Worm (Caenorhabditis elegans): ENCODE data around the gene kin-9.

The kin-9 gene

ce11 chrX:8440001-8440735 is 7.7 kb downstream of the kin-9 start:
- TF ChIP-seq pha-4 (tag; optimal IDR thresholded peaks at IDR 0.05) (peak; percentile 21), pqm-1 (tag; optimal IDR thresholded peaks at IDR 0.05) (peak; percentile 51), nhr-23 (tag; optimal IDR thresholded peaks at IDR 0.05) (no peak), nhr-43 (tag; optimal IDR thresholded peaks at IDR 0.05; ENCODE audit: poor library complexity, severe bottlenecking) (no peak), elt-2 (tag; optimal IDR thresholded peaks at IDR 0.05) (peak; percentile 37)

- no peak for TF ChIP-seq elt-1 (tag; optimal IDR thresholded peaks at IDR 0.05)
- TF ChIP-seq fkh-2 (tag; optimal IDR thresholded peaks at IDR 0.05): no peak
- TF ChIP-seq nhr-76 (tag; optimal IDR thresholded peaks at IDR 0.05): no peak
- TF ChIP-seq elt-2 (tag; optimal IDR thresholded peaks at IDR 0.05): no peak
- no peak for TF ChIP-seq nhr-11 (tag; optimal IDR thresholded peaks at IDR 0.05)
- TF ChIP-seq nhr-67 (tag; optimal IDR thresholded peaks at IDR 0.05): no peak
- no peak for TF ChIP-seq nhr-25 (tag; optimal IDR thresholded peaks at IDR 0.05)
- TF ChIP-seq nhr-23 (tag; optimal IDR thresholded peaks at IDR 0.05): no peak
Observed at ce11 chrX:8444922-8445321, 12.5 kb downstream of the kin-9 start.

- TF ChIP-seq mml-1 (tag; optimal IDR thresholded peaks at IDR 0.05): no peak
Observed at ce11 chrX:8446108-8446507, 13.6 kb downstream of the kin-9 start, which contains the start of gene F16F9.1. Gene F16F9.1 (plus strand): TSS chrX:8446408.

ce11 chrX:8455590-8456166 is 23.2 kb downstream of the kin-9 start, which contains the start of gene dpy-6:
Gene dpy-6 (minus strand): TSS chrX:8455640.
- TF ChIP-seq tbx-2 (tag; optimal IDR thresholded peaks at IDR 0.05): no peak
- no peak for TF ChIP-seq unc-62 (GFP tag; optimal IDR thresholded peaks at IDR 0.05)
- no peak for TF ChIP-seq fkh-10 (GFP tag; optimal IDR thresholded peaks at IDR 0.05)
- peak; percentile 36 for TF ChIP-seq nhr-23 (tag; optimal IDR thresholded peaks at IDR 0.05)
- peak in 1 of 3 experiments; percentile 65 for TF ChIP-seq elt-3 (tag; optimal IDR thresholded peaks at IDR 0.05)
- no peak for TF ChIP-seq nhr-12 (tag; optimal IDR thresholded peaks at IDR 0.05)

ce11 chrX:8457314-8457713 is 24.9 kb downstream of the kin-9 start, which contains the start of gene F16F9.3:
Gene F16F9.3 (plus strand): TSS chrX:8457614.
- no peak for TF ChIP-seq aly-2 (tag; optimal IDR thresholded peaks at IDR 0.05)
- no peak for TF ChIP-seq hmg-11 (tag; optimal IDR thresholded peaks at IDR 0.05)
- no peak for TF ChIP-seq elt-3 (tag; optimal IDR thresholded peaks at IDR 0.05)
- no peak for TF ChIP-seq zag-1 (tag; optimal IDR thresholded peaks at IDR 0.05)
- TF ChIP-seq fkh-10 (GFP tag; optimal IDR thresholded peaks at IDR 0.05): no peak
- no peak for TF ChIP-seq fos-1 (tag; optimal IDR thresholded peaks at IDR 0.05)
- no peak for TF ChIP-seq fkh-2 (tag; optimal IDR thresholded peaks at IDR 0.05)
- no peak for TF ChIP-seq ceh-16 (tag; optimal IDR thresholded peaks at IDR 0.05)
- TF ChIP-seq ztf-11 (tag; optimal IDR thresholded peaks at IDR 0.05): no peak

- TF ChIP-seq nhr-77 (tag; optimal IDR thresholded peaks at IDR 0.05) (no peak), ceh-9 (tag; optimal IDR thresholded peaks at IDR 0.05) (no peak), tbx-2 (tag; optimal IDR thresholded peaks at IDR 0.05) (no peak), nhr-25 (tag; optimal IDR thresholded peaks at IDR 0.05) (no peak), fkh-2 (tag; optimal IDR thresholded peaks at IDR 0.05) (no peak), nfya-1 (tag; optimal IDR thresholded peaks at IDR 0.05; ENCODE audit: insufficient read depth) (no peak), nhr-43 (tag; optimal IDR thresholded peaks at IDR 0.05; ENCODE audit: poor library complexity, severe bottlenecking) (no peak), lsy-12 (tag; optimal IDR thresholded peaks at IDR 0.05) (no peak), snpc-4 (tag; optimal IDR thresholded peaks at IDR 0.05) (no peak), eor-1 (tag; optimal IDR thresholded peaks at IDR 0.05) (no peak), egl-5 (tag; optimal IDR thresholded peaks at IDR 0.05) (no peak), nhr-23 (tag; optimal IDR thresholded peaks at IDR 0.05) (no peak), lin-39 (tag; optimal IDR thresholded peaks at IDR 0.05) (no peak)
Observed at ce11 chrX:8459789-8460188, 27.3 kb downstream of the kin-9 start.

Data from whole organism, L3 larva.